Worm (Caenorhabditis elegans): ENCODE results near the gene acp-5.

- TF ChIP-seq tab-1 (GFP tag; IDR thresholded peaks at IDR 0.05) (no peak), cog-1 (tag; optimal IDR thresholded peaks at IDR 0.05) (no peak), klf-2 (GFP tag; conservative IDR thresholded peaks at IDR 0.05) (no peak), med-1 (GFP tag; optimal IDR thresholded peaks at IDR 0.05; ENCODE audit: insufficient read depth) (no peak)
Observed at ce11 chrX:5839643-5840042, 10.4 kb downstream of the acp-5 start, which contains the start of gene dct-11.
